Worm (Caenorhabditis elegans): ENCODE data around the gene C03H5.7.

DNA sequence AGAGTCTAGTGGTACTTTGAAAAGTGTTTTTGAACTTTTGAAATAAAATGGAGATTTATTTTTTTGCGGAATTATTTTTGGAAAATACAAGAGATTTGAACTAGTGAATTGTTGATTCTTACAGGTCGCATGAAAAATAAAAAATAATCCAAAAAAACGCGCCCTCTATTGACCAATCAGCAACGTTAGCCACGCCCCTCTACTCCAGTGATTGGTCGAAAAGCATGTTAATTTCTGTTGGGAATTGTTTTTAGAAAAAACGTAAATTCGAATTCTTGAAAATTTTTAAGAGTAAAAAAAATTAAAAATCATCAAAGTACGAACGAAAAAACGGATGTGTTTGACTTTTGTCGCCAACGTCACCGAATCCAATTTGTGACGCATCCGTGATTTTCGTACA is 9.6 kb upstream of the C03H5.7 start:
- TF ChIP-seq nfya-1 (tag; optimal IDR thresholded peaks at IDR 0.05; ENCODE audit: insufficient read depth), result peak; percentile 62
- TF ChIP-seq pha-4 (tag; optimal IDR thresholded peaks at IDR 0.05), result no peak
- TF ChIP-seq snpc-4 (tag; optimal IDR thresholded peaks at IDR 0.05), result no peak
- TF ChIP-seq daf-12 (tag; optimal IDR thresholded peaks at IDR 0.05), result no peak
